Fruit fly (Drosophila melanogaster) whole organism, prepupa: ENCODE data around the gene Ptpmeg2.
A peak's percentile ranks its signal among the peaks of the same experiment; 100 is the strongest.

Experiments used
- Blimp-1 ChIP-seq: fragments of 200-800 bp; sonication (Bioruptor generic); optimal IDR thresholded peaks from 3 replicates; lab custom pipeline; 2017; ENCODE audit warnings: missing biosample characterization, missing genetic modification characterization, mild to moderate bottlenecking, moderate library complexity, missing genetic modification reagents
- CG11294 ChIP-seq: fragments of 200-800 bp; sonication (Bioruptor generic); IDR thresholded peaks from 2 replicates; pipeline ENCODE4 v1.3.6; 2022; ENCODE audit warnings: missing biosample characterization, missing genetic modification characterization
- CG11762 ChIP-seq: fragments of 200-800 bp; sonication (Bioruptor generic); optimal IDR thresholded peaks from 3 replicates; lab custom pipeline; 2016; ENCODE audit warnings: missing biosample characterization, missing genetic modification characterization; ENCODE audit not compliant: insufficient read depth
- CG11902 ChIP-seq: fragments of 200-800 bp; sonication (Bioruptor generic); optimal IDR thresholded peaks from 3 replicates; lab custom pipeline; 2016; ENCODE audit warnings: missing biosample characterization, missing genetic modification characterization
- CG15336 ChIP-seq: fragments of 200-800 bp; sonication (Bioruptor generic); IDR thresholded peaks from 2 replicates; pipeline ENCODE4 v1.3.6; 2022; ENCODE audit warnings: missing biosample characterization, missing genetic modification characterization
- CG16779 ChIP-seq: fragments of 200-800 bp; sonication (Bioruptor generic); optimal IDR thresholded peaks from 3 replicates; lab custom pipeline; 2017; ENCODE audit warnings: missing biosample characterization, mild to moderate bottlenecking, missing genetic modification characterization
- CG3032 ChIP-seq: fragments of 200-800 bp; optimal IDR thresholded peaks from 2 replicates; lab custom pipeline; 2019; ENCODE audit warnings: missing biosample characterization, mild to moderate bottlenecking, missing genetic modification characterization, moderate library complexity
- CG31627 ChIP-seq: fragments of 200-800 bp; sonication (Bioruptor generic); optimal IDR thresholded peaks from 3 replicates; lab custom pipeline; 2016; ENCODE audit warnings: missing biosample characterization, missing genetic modification characterization
- CG32006 ChIP-seq: fragments of 200-800 bp; sonication (Bioruptor generic); optimal IDR thresholded peaks from 3 replicates; lab custom pipeline; 2017; ENCODE audit warnings: missing biosample characterization, mild to moderate bottlenecking, missing genetic modification characterization
- CG4318 ChIP-seq: fragments of 200-800 bp; sonication (Bioruptor generic); optimal IDR thresholded peaks from 3 replicates; lab custom pipeline; 2017; ENCODE audit warnings: missing biosample characterization, mild to moderate bottlenecking, missing genetic modification characterization
- CG6163 ChIP-seq: fragments of 200-800 bp; sonication (Bioruptor generic); IDR thresholded peaks from 3 replicates; pipeline ENCODE4 v1.3.6; 2022; ENCODE audit warnings: missing biosample characterization, missing genetic modification characterization
- CG6276 ChIP-seq: fragments of 200-800 bp; sonication (Bioruptor generic); optimal IDR thresholded peaks from 2 replicates; lab custom pipeline; 2017; ENCODE audit warnings: missing biosample characterization, mild to moderate bottlenecking, missing genetic modification characterization
- CG6792 ChIP-seq: fragments of 200-800 bp; sonication (Bioruptor generic); optimal IDR thresholded peaks from 3 replicates; lab custom pipeline; 2016; ENCODE audit warnings: missing biosample characterization, missing genetic modification characterization
- CG6808 ChIP-seq: fragments of 200-800 bp; sonication (Bioruptor generic); optimal IDR thresholded peaks from 3 replicates; lab custom pipeline; 2017; ENCODE audit warnings: missing biosample characterization, missing genetic modification characterization, mild to moderate bottlenecking, moderate library complexity, missing genetic modification reagents
- CG6854 ChIP-seq: fragments of 200-800 bp; sonication (Bioruptor generic); optimal IDR thresholded peaks from 2 replicates; lab custom pipeline; 2017; ENCODE audit warnings: missing biosample characterization, mild to moderate bottlenecking, missing genetic modification characterization
- CG7368 ChIP-seq: fragments of 200-800 bp; sonication (Bioruptor generic); optimal IDR thresholded peaks from 3 replicates; lab custom pipeline; 2016; ENCODE audit warnings: missing biosample characterization, missing genetic modification characterization
- CG8119 ChIP-seq: fragments of 200-800 bp; sonication (Bioruptor generic); IDR thresholded peaks from 3 replicates; pipeline ENCODE4 v1.3.6; 2022; ENCODE audit warnings: missing biosample characterization, missing genetic modification characterization
- CG8319 ChIP-seq: fragments of 200-800 bp; sonication (Bioruptor generic); optimal IDR thresholded peaks from 3 replicates; lab custom pipeline; 2016; ENCODE audit warnings: missing biosample characterization, missing genetic modification characterization
- CG9139 ChIP-seq: fragments of 200-800 bp; sonication (Bioruptor generic); optimal IDR thresholded peaks from 3 replicates; lab custom pipeline; 2017; ENCODE audit warnings: missing biosample characterization, mild to moderate bottlenecking, missing genetic modification characterization
- Eip75B ChIP-seq: fragments of 200-800 bp; sonication (Bioruptor generic); optimal IDR thresholded peaks from 3 replicates; lab custom pipeline; 2016; ENCODE audit warnings: missing biosample characterization, missing genetic modification characterization
- Eip78C ChIP-seq: fragments of 200-800 bp; sonication (Bioruptor generic); peaks from one replicate; lab custom pipeline; 2016; ENCODE audit warnings: missing biosample characterization, missing genetic modification characterization
- Eip93F ChIP-seq: fragments of 200-800 bp; sonication (Bioruptor generic); optimal IDR thresholded peaks from 2 replicates; lab custom pipeline; 2016; ENCODE audit warnings: missing biosample characterization, mild to moderate bottlenecking, missing genetic modification characterization
- Ets21C ChIP-seq: fragments of 200-800 bp; sonication (Bioruptor generic); optimal IDR thresholded peaks from 3 replicates; lab custom pipeline; 2016; ENCODE audit warnings: missing biosample characterization, missing genetic modification characterization
- Hr38 ChIP-seq: sonication (Bioruptor generic); optimal IDR thresholded peaks from 2 replicates; lab custom pipeline; 2016; ENCODE audit warnings: missing biosample characterization, missing genetic modification characterization
- Lpt ChIP-seq: fragments of 200-800 bp; sonication (Bioruptor generic); optimal IDR thresholded peaks from 3 replicates; lab custom pipeline; 2016; ENCODE audit warnings: missing biosample characterization, missing genetic modification characterization
- Met ChIP-seq: fragments of 200-800 bp; sonication (Bioruptor generic); optimal IDR thresholded peaks from 3 replicates; lab custom pipeline; 2016; ENCODE audit warnings: missing biosample characterization, missing genetic modification characterization
- Sox102F ChIP-seq: fragments of 200-800 bp; sonication (Bioruptor generic); optimal IDR thresholded peaks from 2 replicates; lab custom pipeline; 2016; ENCODE audit warnings: missing biosample characterization, mild to moderate bottlenecking, missing genetic modification characterization
- acj6 ChIP-seq: fragments of 200-800 bp; sonication (Bioruptor generic); optimal IDR thresholded peaks from 3 replicates; lab custom pipeline; 2016; ENCODE audit warnings: missing biosample characterization, missing genetic modification characterization
- dac ChIP-seq: fragments of 200-800 bp; sonication (Bioruptor generic); optimal IDR thresholded peaks from 2 replicates; lab custom pipeline; 2017; ENCODE audit warnings: missing biosample characterization, mild to moderate bottlenecking, missing genetic modification characterization
- dsx ChIP-seq: fragments of 200-800 bp; optimal IDR thresholded peaks from 3 replicates; lab custom pipeline; 2019; ENCODE audit warnings: missing biosample characterization, mild to moderate bottlenecking, missing genetic modification characterization, moderate library complexity; ENCODE audit not compliant: poor library complexity, severe bottlenecking
- fd59A ChIP-seq: fragments of 200-800 bp; sonication (Bioruptor generic); optimal IDR thresholded peaks from 2 replicates; lab custom pipeline; 2017; ENCODE audit warnings: missing biosample characterization, mild to moderate bottlenecking, missing genetic modification characterization, missing genetic modification reagents
- fkh ChIP-seq: fragments of 200-800 bp; sonication (Bioruptor generic); optimal IDR thresholded peaks from 3 replicates; lab custom pipeline; 2017; ENCODE audit warnings: missing biosample characterization, mild to moderate bottlenecking, missing genetic modification characterization, moderate library complexity
- lz ChIP-seq: fragments of 200-800 bp; sonication (Bioruptor generic); optimal IDR thresholded peaks from 3 replicates; lab custom pipeline; 2016; ENCODE audit warnings: missing biosample characterization, missing genetic modification characterization
- net ChIP-seq: fragments of 200-800 bp; sonication (Bioruptor generic); optimal IDR thresholded peaks from 3 replicates; lab custom pipeline; 2016; ENCODE audit warnings: missing biosample characterization, missing genetic modification characterization
- pdm3 ChIP-seq: fragments of 200-800 bp; sonication (Bioruptor generic); optimal IDR thresholded peaks from 3 replicates; lab custom pipeline; 2016; ENCODE audit warnings: missing biosample characterization, missing genetic modification characterization
- ss ChIP-seq, 2 experiments: fragments of 200-800 bp; sonication (Bioruptor generic); optimal IDR thresholded peaks; 2 replicates in 1 of 2; 3 replicates in 1 of 2; lab custom pipeline; 2017 to 2018; ENCODE audit warnings: mild to moderate bottlenecking in 2 of 2, missing biosample characterization in 2 of 2, missing genetic modification characterization in 2 of 2, moderate library complexity in 1 of 2
- svp ChIP-seq: fragments of 200-800 bp; sonication (Bioruptor generic); peaks from one replicate; lab custom pipeline; 2016; ENCODE audit warnings: missing biosample characterization, missing genetic modification characterization
- topi ChIP-seq: fragments of 200-800 bp; sonication (Bioruptor generic); optimal IDR thresholded peaks from 3 replicates; lab custom pipeline; 2016; ENCODE audit warnings: missing biosample characterization, missing genetic modification characterization
- vri ChIP-seq: fragments of 200-800 bp; sonication (Bioruptor generic); optimal IDR thresholded peaks from 3 replicates; lab custom pipeline; 2016; ENCODE audit warnings: missing biosample characterization, mild to moderate bottlenecking, missing genetic modification characterization

Ptpmeg2 gene

dm6 chrX:9582659-9583317, 76.2 kb downstream of the Ptpmeg2 start (continued):
- TF ChIP-seq CG6276 (GFP tag; lab: Kevin White, UChicago) (peak; percentile 65), CG32006 (GFP tag; lab: Kevin White, UChicago) (peak; percentile 81), Sox102F (GFP tag; lab: Kevin White, UChicago) (peak; percentile 46), topi (peak; percentile 65), CG3032 (tag; lab: Kevin White, UChicago) (peak; percentile 69), CG16779 (tag; lab: Kevin White, UChicago) (no peak), CG6854 (GFP tag; lab: Kevin White, UChicago) (no peak), CG31627 (GFP tag; lab: Kevin White, UChicago) (peak; percentile 30), CG11294 (GFP tag; lab: Robert Waterston, UW) (no peak), CG7368 (GFP tag; lab: Kevin White, UChicago) (peak; percentile 47), Eip93F (peak; percentile 65), acj6 (GFP tag; lab: Kevin White, UChicago) (peak; percentile 58), vri (GFP tag; lab: Kevin White, UChicago) (peak; percentile 26), lz (peak; percentile 58), CG8319 (peak; percentile 17), CG6163 (GFP tag; lab: Robert Waterston, UW) (0 out of 3 replicates have a peak, but pooled peaks have one; percentile 20), Hr38 (GFP tag; lab: Kevin White, UChicago) (no peak), pdm3 (peak; percentile 72), dac (GFP tag; lab: Kevin White, UChicago) (no peak), CG6808 (GFP tag; lab: Kevin White, UChicago) (peak; percentile 40), dsx (GFP tag; lab: Kevin White, UChicago) (peak; percentile 57), CG11902 (GFP tag; lab: Kevin White, UChicago) (peak; percentile 36), CG4318 (peak; percentile 33), ss (GFP tag; optimal IDR thresholded peaks at IDR 0.05; lab: Kevin White, UChicago) (peak; percentile 44 to 73)

- TF ChIP-seq net (GFP tag; lab: Kevin White, UChicago) = no peak
- no peak for TF ChIP-seq Ets21C (GFP tag; lab: Kevin White, UChicago)
- no peak for TF ChIP-seq pdm3
- TF ChIP-seq Lpt (GFP tag; lab: Kevin White, UChicago) = peak; percentile 13
- no peak for TF ChIP-seq CG8119 (GFP tag; lab: Robert Waterston, UW)
- TF ChIP-seq CG9139 = peak; percentile 4
- peak; percentile 35 for TF ChIP-seq ss (GFP tag; optimal IDR thresholded peaks at IDR 0.05; lab: Kevin White, UChicago)
- peak; percentile 81 for TF ChIP-seq Blimp-1 (GFP tag; lab: Kevin White, UChicago)
- TF ChIP-seq svp = peak; percentile 62
- no peak for TF ChIP-seq fkh
- TF ChIP-seq CG31627 (GFP tag; lab: Kevin White, UChicago) = no peak
- TF ChIP-seq topi = peak; percentile 22
- TF ChIP-seq fd59A = no peak
- TF ChIP-seq Eip78C (GFP tag; lab: Kevin White, UChicago) = peak; percentile 79
- TF ChIP-seq dsx (GFP tag; lab: Kevin White, UChicago) = peak; percentile 56
- TF ChIP-seq Eip75B (GFP tag; lab: Kevin White, UChicago) = no peak
- TF ChIP-seq CG6792 (GFP tag; lab: Kevin White, UChicago) = no peak
- TF ChIP-seq CG11762 = no peak
- TF ChIP-seq CG15336 (GFP tag; lab: Robert Waterston, UW) = peak; percentile 9; the same call in 1 of the 2 replicates
- TF ChIP-seq Met (GFP tag; lab: Kevin White, UChicago) = no peak
- no peak for TF ChIP-seq CG6854 (GFP tag; lab: Kevin White, UChicago)
- peak; percentile 37 for TF ChIP-seq CG8319
- no peak for TF ChIP-seq CG11294 (GFP tag; lab: Robert Waterston, UW)
- TF ChIP-seq, all 60 proteins: peak for 10
These were observed 77.1 kb downstream of the Ptpmeg2 start for dm6 chrX:9581869-9582268.
